Worm (Caenorhabditis elegans): ENCODE results near the gene rtfo-1.

- no peak for TF ChIP-seq tbx-37 (GFP tag; conservative IDR thresholded peaks at IDR 0.05)
- TF ChIP-seq ama-1 (optimal IDR thresholded peaks at IDR 0.05): no peak
- no peak for TF ChIP-seq aly-1 (tag; optimal IDR thresholded peaks at IDR 0.05)
- no peak for TF ChIP-seq tbx-11 (GFP tag; IDR thresholded peaks at IDR 0.05)
- no peak for TF ChIP-seq hnd-1 (tag; optimal IDR thresholded peaks at IDR 0.05)
- TF ChIP-seq tra-4 (tag; optimal IDR thresholded peaks at IDR 0.05): no peak
- no peak for TF ChIP-seq flt-1 (GFP tag; IDR thresholded peaks at IDR 0.05)
These were observed 25.8 kb upstream of the rtfo-1 start, which contains the start of gene dop-2 for ce11 chrV:9608256-9608655.
